Fruit fly (Drosophila melanogaster) Kc167 (cell line): ENCODE data around the gene CG4278.

ENCODE experiments used
- Myc ChIP-seq: fragments of >200 bp; optimal IDR thresholded peaks from 2 replicates; lab custom pipeline; 2017; ENCODE audit warnings: missing external identifiers
- Sin3A ChIP-seq: fragments of >200 bp; optimal IDR thresholded peaks from 2 replicates; lab custom pipeline; 2018; ENCODE audit warnings: missing external identifiers
- h ChIP-seq: fragments of >200 bp; optimal IDR thresholded peaks from 3 replicates; lab custom pipeline; 2018; ENCODE audit warnings: missing external identifiers
- insv ChIP-seq: fragments of >200 bp; optimal IDR thresholded peaks from 3 replicates; lab custom pipeline; 2018; ENCODE audit warnings: missing external identifiers
- psq ChIP-seq: fragments of >200 bp; optimal IDR thresholded peaks from 2 replicates; lab custom pipeline; 2017; ENCODE audit warnings: missing external identifiers
- ttk ChIP-seq: sonication (Bioruptor generic); optimal IDR thresholded peaks from 2 replicates; lab custom pipeline; 2017; ENCODE audit warnings: missing external identifiers

The CG4278 gene

dm6 chr2L:16326892-16327291 is at the start of gene CG4278:
Gene CG4278, plus strand, starts transcription at chr2L:16327069.
- no peak for TF ChIP-seq insv (lab: Kevin White, UChicago)
- TF ChIP-seq psq (lab: Kevin White, UChicago): no peak
- no peak for TF ChIP-seq h (lab: Kevin White, UChicago)
- TF ChIP-seq Myc (lab: Kevin White, UChicago): no peak
- no peak for TF ChIP-seq ttk (lab: Kevin White, UChicago)

- no peak for TF ChIP-seq Myc (lab: Kevin White, UChicago)
- no peak for TF ChIP-seq h (lab: Kevin White, UChicago)
Observed at dm6 chr2L:16277922-16278321, 48.9 kb upstream of the CG4278 start.

dm6 chr2L:16278842-16279241 is 48.0 kb upstream of the CG4278 start:
- TF ChIP-seq psq (lab: Kevin White, UChicago) (no peak), h (lab: Kevin White, UChicago) (no peak), Sin3A (no peak), ttk (lab: Kevin White, UChicago) (no peak), insv (lab: Kevin White, UChicago) (no peak), Myc (lab: Kevin White, UChicago) (no peak)

- TF ChIP-seq Sin3A: no peak
- TF ChIP-seq insv (lab: Kevin White, UChicago): no peak
- TF ChIP-seq psq (lab: Kevin White, UChicago): no peak
- TF ChIP-seq ttk (lab: Kevin White, UChicago): no peak
- TF ChIP-seq Myc (lab: Kevin White, UChicago): no peak
- no peak for TF ChIP-seq h (lab: Kevin White, UChicago)
Observed at dm6 chr2L:16279774-16280252, 47.1 kb upstream of the CG4278 start.

dm6 chr2L:16281419-16282076 is 45.3 kb upstream of the CG4278 start:
- no peak for TF ChIP-seq h (lab: Kevin White, UChicago)
- TF ChIP-seq psq (lab: Kevin White, UChicago): no peak
- no peak for TF ChIP-seq Sin3A
- no peak for TF ChIP-seq insv (lab: Kevin White, UChicago)
- no peak for TF ChIP-seq ttk (lab: Kevin White, UChicago)
- no peak for TF ChIP-seq Myc (lab: Kevin White, UChicago)

- TF ChIP-seq psq (lab: Kevin White, UChicago): no peak
- no peak for TF ChIP-seq h (lab: Kevin White, UChicago)
Observed at dm6 chr2L:16282077-16282471, 44.8 kb upstream of the CG4278 start.

dm6 chr2L:16282856-16283255 is 44.0 kb upstream of the CG4278 start:
- no peak for TF ChIP-seq h (lab: Kevin White, UChicago)
- no peak for TF ChIP-seq Sin3A
- TF ChIP-seq ttk (lab: Kevin White, UChicago): no peak
- no peak for TF ChIP-seq Myc (lab: Kevin White, UChicago)
- no peak for TF ChIP-seq psq (lab: Kevin White, UChicago)
- TF ChIP-seq insv (lab: Kevin White, UChicago): no peak

dm6 chr2L:16284306-16285299 is 42.3 kb upstream of the CG4278 start:
- TF ChIP-seq Sin3A (no peak), psq (lab: Kevin White, UChicago) (no peak), ttk (lab: Kevin White, UChicago) (no peak), insv (lab: Kevin White, UChicago) (no peak), Myc (lab: Kevin White, UChicago) (no peak), h (lab: Kevin White, UChicago) (no peak)

- no peak for TF ChIP-seq insv (lab: Kevin White, UChicago)
- no peak for TF ChIP-seq h (lab: Kevin White, UChicago)
- no peak for TF ChIP-seq Myc (lab: Kevin White, UChicago)
- TF ChIP-seq ttk (lab: Kevin White, UChicago): no peak
- no peak for TF ChIP-seq psq (lab: Kevin White, UChicago)
- no peak for TF ChIP-seq Sin3A
Observed at dm6 chr2L:16285692-16286359, 41.0 kb upstream of the CG4278 start.

- TF ChIP-seq Sin3A: no peak
- no peak for TF ChIP-seq h (lab: Kevin White, UChicago)
- no peak for TF ChIP-seq ttk (lab: Kevin White, UChicago)
- peak; percentile 89 for TF ChIP-seq psq (lab: Kevin White, UChicago)
Observed at dm6 chr2L:16286360-16287005, 40.4 kb upstream of the CG4278 start.

- TF ChIP-seq insv (lab: Kevin White, UChicago): no peak
- TF ChIP-seq h (lab: Kevin White, UChicago): no peak
- no peak for TF ChIP-seq Sin3A
- no peak for TF ChIP-seq Myc (lab: Kevin White, UChicago)
- no peak for TF ChIP-seq psq (lab: Kevin White, UChicago)
- TF ChIP-seq ttk (lab: Kevin White, UChicago): no peak
Observed at dm6 chr2L:16287006-16287601, 39.8 kb upstream of the CG4278 start.
